Fruit fly (Drosophila melanogaster) Kc167 (cell line): ENCODE measurements around the gene CG5466.

ENCODE experiments used
- Myc ChIP-seq: fragments of >200 bp; optimal IDR thresholded peaks from 2 replicates; lab custom pipeline; 2017; ENCODE audit warnings: missing external identifiers
- Sin3A ChIP-seq: fragments of >200 bp; optimal IDR thresholded peaks from 2 replicates; lab custom pipeline; 2018; ENCODE audit warnings: missing external identifiers
- h ChIP-seq: fragments of >200 bp; optimal IDR thresholded peaks from 3 replicates; lab custom pipeline; 2018; ENCODE audit warnings: missing external identifiers
- insv ChIP-seq: fragments of >200 bp; optimal IDR thresholded peaks from 3 replicates; lab custom pipeline; 2018; ENCODE audit warnings: missing external identifiers
- psq ChIP-seq: fragments of >200 bp; optimal IDR thresholded peaks from 2 replicates; lab custom pipeline; 2017; ENCODE audit warnings: missing external identifiers

dm6 chr3R:20604078-20604477 lies 13.6 kb upstream of the CG5466 start:
- TF ChIP-seq h (lab: Kevin White, UChicago) (no peak), insv (lab: Kevin White, UChicago) (no peak), psq (lab: Kevin White, UChicago) (no peak), Sin3A (lab: Kevin White, UChicago) (no peak), Myc (lab: Kevin White, UChicago) (no peak)
